3 worm cellular contexts compared by ENCODE assay signal in the genomic region with DNA sequence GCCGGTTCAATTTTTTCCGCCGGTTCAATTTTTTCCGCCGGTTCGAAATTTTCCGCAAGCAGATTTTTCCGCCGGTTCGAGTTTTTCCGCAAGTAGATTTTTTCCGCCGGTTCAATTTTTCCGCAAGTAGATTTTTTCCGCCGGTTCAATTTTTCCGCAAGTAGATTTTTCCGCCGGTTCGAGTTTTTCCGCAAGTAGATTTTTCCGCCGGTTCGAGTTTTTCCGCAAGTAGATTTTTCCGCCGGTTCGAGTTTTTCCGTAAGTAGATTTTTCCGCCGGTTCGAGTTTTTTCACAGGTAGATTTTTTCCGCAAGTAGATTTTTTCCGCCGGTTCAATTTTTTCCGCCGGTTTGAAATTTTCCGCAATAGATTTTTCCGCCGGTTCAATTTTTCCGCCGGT.
A peak's percentile ranks its signal among the peaks of the same experiment; 100 is the strongest.
TF ChIP-seq lines count a peak whose summit lies in the region.

No protein-coding gene starts in this region.

TF ChIP-seq in whole organism, late embryonic, 69 proteins besides CTCF, POLR2A, EP300 and RAD21:
- peak; percentile 54; the same call in 1 of the 2 replicates for TF ChIP-seq ceh-45 (GFP tag; IDR thresholded peaks at IDR 0.05; lab: Robert Waterston, UW)

TF ChIP-seq in whole organism, midembryonic, 9 proteins besides CTCF, POLR2A, EP300 and RAD21:
- 0 out of 2 replicates have a peak, but pooled peaks have one; percentile 44 for TF ChIP-seq tab-1 (GFP tag; IDR thresholded peaks at IDR 0.05; lab: Robert Waterston, UW)

TF ChIP-seq in whole organism, young adult, 124 proteins besides CTCF, POLR2A, EP300 and RAD21:
- TF ChIP-seq egrh-3 (GFP tag; IDR thresholded peaks at IDR 0.05; lab: Robert Waterston, UW) (0 out of 2 replicates have a peak, but pooled peaks have one; percentile 19), cebp-2 (GFP tag; IDR thresholded peaks at IDR 0.05; lab: Robert Waterston, UW) (0 out of 2 replicates have a peak, but pooled peaks have one; percentile 53)
TF ChIP-seq in whole organism, young adult: peak in this region for 2; not testable (repeated sequence) for 122.
